Worm (Caenorhabditis elegans) whole organism, early embryonic: ENCODE measurements around the gene srbc-37.

Experiments used
- B0310.2 ChIP-seq: sonication (generic microtip); optimal IDR thresholded peaks from 2 replicates; lab custom pipeline; 2016; ENCODE audit warnings: mild to moderate bottlenecking, missing genetic modification characterization, missing compliant biosample characterization
- F13C5.2 ChIP-seq: sonication (generic microtip); optimal IDR thresholded peaks from 2 replicates; lab custom pipeline; 2017; ENCODE audit warnings: mild to moderate bottlenecking, missing genetic modification characterization, inconsistent platforms, missing compliant biosample characterization
- aly-1 ChIP-seq: sonication (generic microtip); optimal IDR thresholded peaks from 2 replicates; lab custom pipeline; 2016; ENCODE audit warnings: missing genetic modification characterization, missing compliant biosample characterization
- ama-1 ChIP-seq: fragments of 150-350 bp; optimal IDR thresholded peaks from 2 replicates; lab custom pipeline; 2014
- ceh-13 ChIP-seq: fragments of 200-800 bp; sonication (Bioruptor generic); optimal IDR thresholded peaks from 2 replicates; lab custom pipeline; 2018; ENCODE audit warnings: mild to moderate bottlenecking, missing genetic modification characterization, missing compliant biosample characterization
- ceh-36 ChIP-seq: sonication (generic microtip); optimal IDR thresholded peaks from 2 replicates; lab custom pipeline; 2016; ENCODE audit warnings: missing genetic modification characterization, inconsistent platforms, missing compliant biosample characterization
- ets-7 ChIP-seq: sonication (generic microtip); optimal IDR thresholded peaks from 2 replicates; lab custom pipeline; 2016; ENCODE audit warnings: missing genotype, missing genetic modification characterization, missing compliant biosample characterization
- flt-1 ChIP-seq: fragments of 200-800 bp; sonication (Bioruptor generic); IDR thresholded peaks from 2 replicates; pipeline ENCODE4 v1.3.6; 2022; ENCODE audit warnings: missing genetic modification characterization, missing compliant biosample characterization
- hmbx-1 ChIP-seq: sonication (generic microtip); optimal IDR thresholded peaks from 2 replicates; lab custom pipeline; 2016; ENCODE audit warnings: mild to moderate bottlenecking, missing genetic modification characterization, missing compliant biosample characterization
- hmg-4 ChIP-seq: fragments of 200-800 bp; sonication (Bioruptor generic); optimal IDR thresholded peaks from 2 replicates; lab custom pipeline; 2018; ENCODE audit warnings: mild to moderate bottlenecking, missing genetic modification characterization, missing compliant biosample characterization
- hnd-1 ChIP-seq: sonication (generic microtip); optimal IDR thresholded peaks from 2 replicates; lab custom pipeline; 2016; ENCODE audit warnings: missing genetic modification characterization, missing compliant biosample characterization
- pes-1 ChIP-seq: fragments of 200-800 bp; sonication (Bioruptor generic); IDR thresholded peaks from 2 replicates; pipeline ENCODE4 v1.3.6; 2022; ENCODE audit warnings: missing genetic modification reagents, missing genetic modification characterization, missing compliant biosample characterization
- scrt-1 ChIP-seq: fragments of 200-800 bp; sonication (Bioruptor generic); IDR thresholded peaks from 2 replicates; pipeline ENCODE4 v1.3.6; 2022; ENCODE audit warnings: missing genetic modification characterization, missing compliant biosample characterization
- sea-1 ChIP-seq: fragments of 200-800 bp; sonication (Bioruptor generic); conservative IDR thresholded peaks from 2 replicates; pipeline ENCODE4 v1.3.6; 2022; ENCODE audit warnings: missing genetic modification characterization, missing compliant biosample characterization
- tbx-11 ChIP-seq: fragments of 200-800 bp; sonication (Bioruptor generic); IDR thresholded peaks from 2 replicates; pipeline ENCODE4 v1.3.6; 2022; ENCODE audit warnings: missing genetic modification characterization, missing compliant biosample characterization
- tbx-37 ChIP-seq: fragments of 200-800 bp; sonication (Bioruptor generic); conservative IDR thresholded peaks from 2 replicates; pipeline ENCODE4 v1.3.6; 2022; ENCODE audit warnings: missing genetic modification reagents, missing genetic modification characterization, missing compliant biosample characterization
- tra-4 ChIP-seq: sonication (generic microtip); optimal IDR thresholded peaks from 2 replicates; lab custom pipeline; 2017; ENCODE audit warnings: missing genetic modification characterization, missing compliant biosample characterization

The srbc-37 gene

ce11 chrV:664337-664847 lies 38.0 kb upstream of the srbc-37 start, which contains the start of the genes F31F4.11 and srh-266:
F31F4.11 (minus strand) TSS chrV:664437.
srh-266 (plus strand) TSS chrV:664797.
- no peak for TF ChIP-seq F13C5.2
- TF ChIP-seq tra-4 (tag; lab: Kevin White, UChicago) = no peak
- TF ChIP-seq tbx-37 (GFP tag; lab: Robert Waterston, UW) = no peak
- no peak for TF ChIP-seq ceh-36 (tag; lab: Kevin White, UChicago)
- no peak for TF ChIP-seq aly-1 (tag; lab: Kevin White, UChicago)
- no peak for TF ChIP-seq pes-1 (GFP tag; lab: Robert Waterston, UW)
- TF ChIP-seq ama-1 (lab: Kevin White, UChicago) = no peak
- TF ChIP-seq scrt-1 (GFP tag; lab: Robert Waterston, UW) = no peak
- TF ChIP-seq hnd-1 (tag; lab: Kevin White, UChicago) = no peak
- TF ChIP-seq ets-7 (tag; lab: Kevin White, UChicago) = no peak
- no peak for TF ChIP-seq hmbx-1 (tag; lab: Kevin White, UChicago)

- TF ChIP-seq ceh-13 (no peak), scrt-1 (GFP tag; lab: Robert Waterston, UW) (no peak), tra-4 (tag; lab: Kevin White, UChicago) (no peak), B0310.2 (tag; lab: Kevin White, UChicago) (no peak), hmbx-1 (tag; lab: Kevin White, UChicago) (no peak), tbx-11 (GFP tag; lab: Robert Waterston, UW) (no peak), hmg-4 (GFP tag; lab: Kevin White, UChicago) (no peak), hnd-1 (tag; lab: Kevin White, UChicago) (no peak), pes-1 (GFP tag; lab: Robert Waterston, UW) (no peak), flt-1 (no peak), sea-1 (GFP tag; lab: Robert Waterston, UW) (no peak), ets-7 (tag; lab: Kevin White, UChicago) (no peak), F13C5.2 (no peak), ama-1 (lab: Kevin White, UChicago) (no peak), aly-1 (tag; lab: Kevin White, UChicago) (no peak)
Measured at ce11 chrV:667459-667858, 34.9 kb upstream of the srbc-37 start, which contains the start of gene nhr-180. nhr-180 (minus strand) TSS chrV:667510.

DNA sequence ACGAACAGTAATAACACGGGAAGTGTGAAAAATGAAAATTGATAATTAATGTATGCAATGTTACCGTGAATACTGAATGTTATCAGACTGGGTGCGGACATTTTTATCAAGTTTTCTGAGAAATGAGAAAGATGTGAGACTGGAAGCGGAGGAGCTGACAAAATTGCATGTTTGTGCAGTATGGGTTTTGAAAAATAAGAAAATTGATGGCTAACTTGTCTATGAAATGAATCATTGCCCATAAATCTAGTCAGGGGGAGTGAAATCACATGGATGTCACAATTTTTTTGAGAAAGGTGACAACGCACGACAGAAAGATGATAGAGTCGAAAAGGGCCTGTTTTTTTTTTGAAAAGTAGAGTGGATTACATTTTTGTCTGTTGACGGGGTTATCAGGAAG lies 31.0 kb upstream of the srbc-37 start, which contains the start of gene sru-24:
TSS of gene sru-24 (minus strand) at position 101 of the 400 bp plus-strand sequence.
- no peak for TF ChIP-seq tbx-37 (GFP tag; lab: Robert Waterston, UW)
- TF ChIP-seq aly-1 (tag; lab: Kevin White, UChicago) = no peak
- no peak for TF ChIP-seq tra-4 (tag; lab: Kevin White, UChicago)
- TF ChIP-seq ets-7 (tag; lab: Kevin White, UChicago) = no peak
- no peak for TF ChIP-seq tbx-11 (GFP tag; lab: Robert Waterston, UW)
- TF ChIP-seq hmg-4 (GFP tag; lab: Kevin White, UChicago) = no peak
- TF ChIP-seq hmbx-1 (tag; lab: Kevin White, UChicago) = no peak
- TF ChIP-seq B0310.2 (tag; lab: Kevin White, UChicago) = no peak
- TF ChIP-seq sea-1 (GFP tag; lab: Robert Waterston, UW) = no peak
- TF ChIP-seq pes-1 (GFP tag; lab: Robert Waterston, UW) = no peak
- no peak for TF ChIP-seq ceh-13
- TF ChIP-seq ceh-36 (tag; lab: Kevin White, UChicago) = no peak

DNA sequence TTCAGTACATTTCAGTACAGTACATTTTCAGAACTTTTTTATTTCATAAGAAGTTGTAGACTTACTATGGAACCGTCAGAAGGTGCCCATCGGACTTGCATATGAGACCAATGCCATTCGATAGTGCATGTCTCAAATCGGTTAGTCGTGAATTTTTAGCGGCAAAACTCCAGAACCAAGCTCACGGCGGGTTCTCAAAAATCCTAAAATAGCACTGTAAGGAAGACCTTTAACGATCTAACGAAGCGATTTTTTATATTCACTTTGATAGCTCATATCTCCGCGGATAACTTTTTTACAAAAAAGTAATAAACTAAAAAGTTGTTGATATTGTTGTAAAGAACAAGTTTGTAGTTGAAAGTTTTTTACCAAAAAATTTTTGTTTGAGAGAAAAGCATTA lies 28.1 kb upstream of the srbc-37 start, which contains the start of gene sru-25:
TSS of gene sru-25 (minus strand) at position 101 of the 400 bp plus-strand sequence.
- TF ChIP-seq hnd-1 (tag; lab: Kevin White, UChicago) (no peak), tbx-11 (GFP tag; lab: Robert Waterston, UW) (no peak), tra-4 (tag; lab: Kevin White, UChicago) (no peak), pes-1 (GFP tag; lab: Robert Waterston, UW) (no peak), ets-7 (tag; lab: Kevin White, UChicago) (no peak), hmg-4 (GFP tag; lab: Kevin White, UChicago) (no peak), scrt-1 (GFP tag; lab: Robert Waterston, UW) (no peak), tbx-37 (GFP tag; lab: Robert Waterston, UW) (no peak)

DNA sequence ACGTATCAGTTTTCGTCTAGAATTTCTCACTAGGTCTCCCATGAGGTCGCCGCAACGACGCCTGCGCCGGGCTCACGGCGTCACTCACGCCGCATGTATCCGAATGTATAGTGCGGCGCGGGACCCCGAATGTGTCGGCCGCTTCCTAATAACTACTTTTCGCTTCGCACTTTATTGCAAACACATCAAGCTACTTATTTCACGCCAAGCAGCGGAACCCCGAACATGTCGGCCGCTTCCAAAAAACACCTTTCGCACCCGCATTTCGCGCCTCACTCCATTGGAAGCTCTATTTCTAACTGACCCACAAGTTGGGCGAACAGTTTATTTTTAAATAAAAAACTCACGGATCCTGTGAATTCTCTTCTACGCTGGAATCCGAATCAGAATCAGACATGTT lies 26.3 kb upstream of the srbc-37 start:
- TF ChIP-seq scrt-1 (GFP tag; lab: Robert Waterston, UW) (no peak), pes-1 (GFP tag; lab: Robert Waterston, UW) (no peak)

- no peak for TF ChIP-seq F13C5.2
- TF ChIP-seq aly-1 (tag; lab: Kevin White, UChicago) = no peak
- TF ChIP-seq flt-1 = no peak
- TF ChIP-seq pes-1 (GFP tag; lab: Robert Waterston, UW) = no peak
- TF ChIP-seq sea-1 (GFP tag; lab: Robert Waterston, UW) = no peak
- TF ChIP-seq B0310.2 (tag; lab: Kevin White, UChicago) = no peak
- no peak for TF ChIP-seq ets-7 (tag; lab: Kevin White, UChicago)
- TF ChIP-seq ceh-36 (tag; lab: Kevin White, UChicago) = no peak
- TF ChIP-seq ama-1 (lab: Kevin White, UChicago) = no peak
- TF ChIP-seq tbx-37 (GFP tag; lab: Robert Waterston, UW) = no peak
- no peak for TF ChIP-seq hmbx-1 (tag; lab: Kevin White, UChicago)
- TF ChIP-seq ceh-13 = no peak
Measured at ce11 chrV:676550-677084, 25.7 kb upstream of the srbc-37 start, which contains the start of the genes fbxa-72 and srx-21. fbxa-72 (minus strand) TSS chrV:676753. srx-21 (plus strand) TSS chrV:677034.

ce11 chrV:679663-680062 lies 22.7 kb upstream of the srbc-37 start, which contains the start of gene srx-22:
srx-22 (plus strand) TSS chrV:679963.
- no peak for TF ChIP-seq flt-1
- TF ChIP-seq F13C5.2 = no peak
- no peak for TF ChIP-seq pes-1 (GFP tag; lab: Robert Waterston, UW)
- no peak for TF ChIP-seq ceh-13
- no peak for TF ChIP-seq ceh-36 (tag; lab: Kevin White, UChicago)
- no peak for TF ChIP-seq B0310.2 (tag; lab: Kevin White, UChicago)
- TF ChIP-seq aly-1 (tag; lab: Kevin White, UChicago) = no peak
- TF ChIP-seq ets-7 (tag; lab: Kevin White, UChicago) = no peak
